Worm (Caenorhabditis elegans) whole organism, L1 larva: ENCODE results near the gene srlf-5.

ENCODE experiments used
- C34B4.2 ChIP-seq: sonication (generic microtip); optimal IDR thresholded peaks from 2 replicates; lab custom pipeline; 2017; ENCODE audit warnings: mild to moderate bottlenecking, missing genetic modification characterization, missing compliant biosample characterization
- aha-1 ChIP-seq: fragments of 150-350 bp; optimal IDR thresholded peaks from 2 replicates; lab custom pipeline; 2014; ENCODE audit warnings: missing biosample characterization, missing genetic modification characterization
- alr-1 ChIP-seq: fragments of 200-800 bp; sonication (Bioruptor generic); optimal IDR thresholded peaks from 2 replicates; lab custom pipeline; 2018; ENCODE audit warnings: borderline replicate concordance, mild to moderate bottlenecking, missing genetic modification characterization, missing compliant biosample characterization
- aly-2 ChIP-seq: fragments of 150-350 bp; optimal IDR thresholded peaks from 2 replicates; lab custom pipeline; 2014; ENCODE audit warnings: missing biosample characterization, missing genetic modification characterization
- ama-1 ChIP-seq: fragments of 150-350 bp; optimal IDR thresholded peaks from 2 replicates; lab custom pipeline; 2014
- ceh-82 ChIP-seq, 3 experiments: fragments of 150-350 bp in 1 of 3; sonication (generic microtip) in 2 of 3; optimal IDR thresholded peaks; 2 replicates each; lab custom pipeline; 2014 to 2017; ENCODE audit warnings: missing biosample characterization in 3 of 3, missing genetic modification characterization in 3 of 3
- efl-1 ChIP-seq, 4 experiments: fragments of 150-350 bp; optimal IDR thresholded peaks in 3 of 4; peaks in 1 of 4; 1 replicate in 1 of 4; 2 replicates in 3 of 4; lab custom pipeline; 2014; ENCODE audit warnings: missing biosample characterization in 2 of 4, missing genetic modification characterization in 2 of 4, missing genetic modification reagents in 2 of 4
- efl-3 ChIP-seq: fragments of 200-800 bp; sonication (Bioruptor generic); optimal IDR thresholded peaks from 2 replicates; lab custom pipeline; 2018; ENCODE audit warnings: mild to moderate bottlenecking, missing genetic modification characterization, missing compliant biosample characterization
- egl-27 ChIP-seq, 2 experiments: fragments of 150-350 bp in 1 of 2; sonication (generic microtip); optimal IDR thresholded peaks; 3 replicates each; lab custom pipeline; 2017 to 2018; ENCODE audit warnings: missing biosample characterization in 2 of 2, missing genetic modification characterization in 2 of 2, missing genetic modification reagents in 2 of 2
- elt-2 ChIP-seq: sonication (generic microtip); optimal IDR thresholded peaks from 2 replicates; lab custom pipeline; 2016; ENCODE audit warnings: missing genetic modification characterization, mild to moderate bottlenecking, inconsistent platforms, missing compliant biosample characterization, missing genetic modification reagents
- fkh-4 ChIP-seq: sonication (generic microtip); optimal IDR thresholded peaks from 2 replicates; lab custom pipeline; 2016; ENCODE audit warnings: missing compliant biosample characterization, missing genetic modification characterization, borderline replicate concordance
- fkh-8 ChIP-seq: sonication (generic microtip); optimal IDR thresholded peaks from 2 replicates; lab custom pipeline; 2016; ENCODE audit warnings: mild to moderate bottlenecking, missing genetic modification characterization, missing compliant biosample characterization
- grh-1 ChIP-seq: fragments of 200-800 bp; sonication (Bioruptor generic); IDR thresholded peaks from 2 replicates; pipeline ENCODE4 v1.3.6; 2022; ENCODE audit warnings: missing genetic modification reagents, missing genetic modification characterization, missing compliant biosample characterization
- irx-1 ChIP-seq: sonication (generic microtip); optimal IDR thresholded peaks from 2 replicates; lab custom pipeline; 2016; ENCODE audit warnings: missing genetic modification characterization, missing compliant biosample characterization
- isw-1 ChIP-seq: fragments of 200-800 bp; sonication (Bioruptor generic); IDR thresholded peaks from 2 replicates; pipeline ENCODE4 v1.3.6; 2022; ENCODE audit warnings: missing genetic modification characterization, missing compliant biosample characterization
- jun-1 ChIP-seq: fragments of 150-350 bp; optimal IDR thresholded peaks from 2 replicates; lab custom pipeline; 2014; ENCODE audit warnings: missing biosample characterization, missing genetic modification reagents, missing genetic modification characterization
- lin-13 ChIP-seq: fragments of 150-350 bp; optimal IDR thresholded peaks from 2 replicates; lab custom pipeline; 2014; ENCODE audit warnings: missing biosample characterization, missing genetic modification reagents, missing genetic modification characterization
- lin-35 ChIP-seq, 2 experiments: fragments of 150-350 bp; optimal IDR thresholded peaks; 2 replicates each; lab custom pipeline; 2014; ENCODE audit warnings: missing biosample characterization in 2 of 2, missing genetic modification characterization in 2 of 2, missing genetic modification reagents in 2 of 2
- mab-9 ChIP-seq: fragments of 200-800 bp; sonication (Bioruptor generic); IDR thresholded peaks from 2 replicates; pipeline ENCODE4 v1.3.6; 2022; ENCODE audit warnings: missing genetic modification reagents, missing genetic modification characterization, missing compliant biosample characterization
- mdl-1 ChIP-seq, 2 experiments: fragments of 150-350 bp; optimal IDR thresholded peaks; 2 replicates each; lab custom pipeline; 2014 to 2017; ENCODE audit warnings: missing biosample characterization in 2 of 2, missing genetic modification characterization in 2 of 2, inconsistent platforms in 1 of 2
- mef-2 ChIP-seq: fragments of 150-350 bp; optimal IDR thresholded peaks from 2 replicates; lab custom pipeline; 2014; ENCODE audit warnings: missing biosample characterization, missing genetic modification characterization
- mep-1 ChIP-seq: fragments of 150-350 bp; optimal IDR thresholded peaks from 2 replicates; lab custom pipeline; 2014; ENCODE audit warnings: missing biosample characterization, missing genetic modification characterization
- nhr-12 ChIP-seq: sonication (generic microtip); optimal IDR thresholded peaks from 2 replicates; lab custom pipeline; 2017; ENCODE audit warnings: missing biosample characterization, missing genetic modification characterization
- nhr-20 ChIP-seq: sonication (generic microtip); optimal IDR thresholded peaks from 2 replicates; lab custom pipeline; 2016; ENCODE audit warnings: mild to moderate bottlenecking, missing genetic modification characterization, missing compliant biosample characterization
- nhr-28 ChIP-seq: fragments of 150-350 bp; optimal IDR thresholded peaks from 2 replicates; lab custom pipeline; 2014; ENCODE audit warnings: missing biosample characterization, missing genetic modification characterization
- nhr-47 ChIP-seq: sonication (generic microtip); optimal IDR thresholded peaks from 2 replicates; lab custom pipeline; 2016; ENCODE audit warnings: mild to moderate bottlenecking, missing genetic modification characterization, moderate library complexity, missing compliant biosample characterization
- nhr-71 ChIP-seq: sonication (generic microtip); optimal IDR thresholded peaks from 2 replicates; lab custom pipeline; 2016; ENCODE audit warnings: mild to moderate bottlenecking, missing genetic modification characterization, moderate library complexity, missing compliant biosample characterization
- nhr-76 ChIP-seq: sonication (generic microtip); optimal IDR thresholded peaks from 2 replicates; lab custom pipeline; 2017; ENCODE audit warnings: missing biosample characterization, missing genetic modification characterization
- nhr-84 ChIP-seq: sonication (generic microtip); optimal IDR thresholded peaks from 2 replicates; lab custom pipeline; 2017; ENCODE audit warnings: missing biosample characterization, missing genetic modification characterization
- pag-3 ChIP-seq: sonication (generic microtip); optimal IDR thresholded peaks from 2 replicates; lab custom pipeline; 2017; ENCODE audit warnings: missing genetic modification characterization, mild to moderate bottlenecking, missing compliant biosample characterization, antibody characterized with exemption, borderline replicate concordance; ENCODE audit not compliant: insufficient read depth
- pax-3 ChIP-seq: fragments of 200-800 bp; sonication (Bioruptor generic); optimal IDR thresholded peaks from 2 replicates; lab custom pipeline; 2018; ENCODE audit warnings: mild to moderate bottlenecking, missing genetic modification characterization, moderate library complexity, missing compliant biosample characterization
- pqm-1 ChIP-seq: sonication (generic microtip); optimal IDR thresholded peaks from 3 replicates; lab custom pipeline; 2017; ENCODE audit warnings: missing biosample characterization, missing genetic modification characterization
- snpc-4 ChIP-seq: fragments of 150-350 bp; optimal IDR thresholded peaks from 2 replicates; lab custom pipeline; 2014; ENCODE audit warnings: missing biosample characterization, missing genetic modification characterization
- snu-23 ChIP-seq: sonication (generic microtip); optimal IDR thresholded peaks from 2 replicates; lab custom pipeline; 2016; ENCODE audit warnings: missing genetic modification characterization, missing compliant biosample characterization
- sup-37 ChIP-seq: fragments of 200-800 bp; sonication (Bioruptor generic); optimal IDR thresholded peaks from 2 replicates; lab custom pipeline; 2018; ENCODE audit warnings: mild to moderate bottlenecking, missing genetic modification characterization, missing compliant biosample characterization
- swsn-7 ChIP-seq: sonication (generic microtip); optimal IDR thresholded peaks from 2 replicates; lab custom pipeline; 2016; ENCODE audit warnings: missing genetic modification characterization, missing compliant biosample characterization
- tbx-2 ChIP-seq: sonication (generic microtip); optimal IDR thresholded peaks from 2 replicates; lab custom pipeline; 2016; ENCODE audit warnings: missing genetic modification characterization, missing compliant biosample characterization
- tlp-1 ChIP-seq: fragments of 150-350 bp; optimal IDR thresholded peaks from 2 replicates; lab custom pipeline; 2014; ENCODE audit warnings: missing biosample characterization, missing genetic modification characterization
- unc-86 ChIP-seq: sonication (generic microtip); optimal IDR thresholded peaks from 2 replicates; lab custom pipeline; 2016; ENCODE audit warnings: missing genetic modification characterization, missing compliant biosample characterization
- vab-15 ChIP-seq: sonication (generic microtip); optimal IDR thresholded peaks from 2 replicates; lab custom pipeline; 2017; ENCODE audit warnings: missing genotype, mild to moderate bottlenecking, missing genetic modification characterization, missing compliant biosample characterization
- zag-1 ChIP-seq: fragments of 150-350 bp; optimal IDR thresholded peaks from 2 replicates; lab custom pipeline; 2014; ENCODE audit warnings: missing biosample characterization, missing genetic modification characterization

Gene srlf-5

DNA sequence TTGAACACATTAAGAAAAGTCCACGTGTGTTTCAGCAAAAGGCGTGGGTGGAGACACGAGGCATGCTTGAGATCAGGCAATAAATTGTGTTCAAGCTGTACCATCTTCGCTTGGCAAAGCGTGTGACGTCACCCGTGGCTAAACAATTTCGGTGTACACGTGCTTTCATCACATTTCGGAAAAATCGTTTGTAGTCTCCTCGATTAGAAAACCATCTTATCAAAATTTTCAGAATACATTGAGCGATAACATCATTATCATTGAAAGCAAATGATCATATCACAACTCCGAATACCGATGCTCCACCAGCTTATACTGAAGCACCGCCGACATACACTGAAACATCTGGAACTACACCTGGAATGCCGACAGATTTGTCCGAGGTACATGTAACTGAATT lies 24.9 kb downstream of the srlf-5 start:
- TF ChIP-seq nhr-20 (no peak), ama-1 (lab: Kevin White, UChicago) (no peak), lin-35 (GFP tag; optimal IDR thresholded peaks at IDR 0.05; lab: Kevin White, UChicago) (peak in 1 of 2 experiments; percentile 15), elt-2 (peak; percentile 83), unc-86 (tag; lab: Kevin White, UChicago) (no peak), vab-15 (tag; lab: Kevin White, UChicago) (no peak), alr-1 (tag; lab: Kevin White, UChicago) (no peak), irx-1 (tag; lab: Kevin White, UChicago) (no peak), efl-3 (GFP tag; lab: Kevin White, UChicago) (no peak), pax-3 (tag; lab: Kevin White, UChicago) (no peak), efl-1 (optimal IDR thresholded peaks at IDR 0.05; lab: Kevin White, UChicago) (no peak), efl-1 (GFP tag; optimal IDR thresholded peaks at IDR 0.05 in 1 of 2; lab: Kevin White, UChicago) (no peak)

ce11 chrIV:12900267-12900666 lies 26.3 kb downstream of the srlf-5 start, which contains the start of gene K08D8.10:
TSS of gene K08D8.10 (plus strand) at chrIV:12900567.
- TF ChIP-seq mef-2 (tag; lab: Kevin White, UChicago), result no peak
- no peak for TF ChIP-seq vab-15 (tag; lab: Kevin White, UChicago)
- TF ChIP-seq C34B4.2 (tag; lab: Kevin White, UChicago), result no peak

ce11 chrIV:12899392-12899791 lies 27.1 kb downstream of the srlf-5 start, which contains the start of gene K08D8.9:
TSS of gene K08D8.9 (plus strand) at chrIV:12899692.
- TF ChIP-seq jun-1 (no peak), nhr-76 (no peak), isw-1 (GFP tag; lab: Robert Waterston, UW) (no peak), egl-27 (tag; optimal IDR thresholded peaks at IDR 0.05; lab: Kevin White, UChicago) (no peak), tlp-1 (tag; lab: Kevin White, UChicago) (no peak), mdl-1 (tag; optimal IDR thresholded peaks at IDR 0.05; lab: Kevin White, UChicago) (no peak), lin-35 (GFP tag; optimal IDR thresholded peaks at IDR 0.05; lab: Kevin White, UChicago) (no peak), pag-3 (tag; lab: Kevin White, UChicago) (no peak), nhr-71 (tag; lab: Kevin White, UChicago) (no peak), lin-13 (GFP tag; lab: Kevin White, UChicago) (no peak), vab-15 (tag; lab: Kevin White, UChicago) (no peak), C34B4.2 (tag; lab: Kevin White, UChicago) (no peak)

ce11 chrIV:12898823-12899222 lies 27.7 kb downstream of the srlf-5 start:
- TF ChIP-seq lin-13 (GFP tag; lab: Kevin White, UChicago) (no peak), grh-1 (GFP tag; lab: Robert Waterston, UW) (no peak), pag-3 (tag; lab: Kevin White, UChicago) (no peak), zag-1 (tag; lab: Kevin White, UChicago) (no peak), nhr-47 (tag; lab: Kevin White, UChicago) (no peak), nhr-71 (tag; lab: Kevin White, UChicago) (no peak), efl-1 (optimal IDR thresholded peaks at IDR 0.05; lab: Kevin White, UChicago) (no peak), efl-1 (GFP tag; optimal IDR thresholded peaks at IDR 0.05 in 1 of 2; lab: Kevin White, UChicago) (peak in 1 of 2 experiments; percentile 81), nhr-28 (tag; lab: Kevin White, UChicago) (no peak), isw-1 (GFP tag; lab: Robert Waterston, UW) (no peak), pax-3 (tag; lab: Kevin White, UChicago) (no peak), swsn-7 (tag; lab: Kevin White, UChicago) (no peak), nhr-84 (tag; lab: Kevin White, UChicago) (no peak), nhr-12 (no peak), mep-1 (no peak), ceh-82 (tag; optimal IDR thresholded peaks at IDR 0.05; lab: Kevin White, UChicago) (no peak), aha-1 (no peak), elt-2 (peak; percentile 4)

DNA sequence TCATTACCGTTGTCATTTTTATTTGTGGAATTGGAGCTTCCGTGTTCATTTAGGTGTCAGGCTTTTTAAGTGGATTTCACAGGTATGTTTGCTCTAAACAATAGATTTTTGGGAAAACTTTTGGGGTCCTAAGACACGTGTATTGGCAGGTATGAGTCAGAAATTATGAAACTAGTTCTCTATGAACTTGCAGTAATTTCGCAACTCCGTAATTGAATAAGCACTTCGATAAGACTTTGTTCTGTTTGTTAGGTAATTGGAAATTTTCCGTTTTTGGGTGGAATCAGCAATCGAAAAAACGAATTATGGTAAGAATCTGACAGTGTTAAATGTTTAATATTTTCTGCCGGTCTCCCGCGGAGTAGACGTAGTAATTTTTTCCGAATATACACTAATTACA lies 29.4 kb downstream of the srlf-5 start:
- TF ChIP-seq fkh-4 (tag; lab: Kevin White, UChicago) (no peak), C34B4.2 (tag; lab: Kevin White, UChicago) (no peak), sup-37 (GFP tag; lab: Kevin White, UChicago) (no peak), mab-9 (no peak), aly-2 (tag; lab: Kevin White, UChicago) (no peak), irx-1 (tag; lab: Kevin White, UChicago) (no peak), tbx-2 (tag; lab: Kevin White, UChicago) (no peak), pag-3 (tag; lab: Kevin White, UChicago) (no peak), pqm-1 (no peak), snpc-4 (tag; lab: Kevin White, UChicago) (no peak), snu-23 (GFP tag; lab: Kevin White, UChicago) (no peak), fkh-8 (tag; lab: Kevin White, UChicago) (no peak), mdl-1 (tag; optimal IDR thresholded peaks at IDR 0.05; lab: Kevin White, UChicago) (no peak), jun-1 (no peak)
